Worm (Caenorhabditis elegans): ENCODE measurements around the gene trpl-2.

The trpl-2 gene

DNA sequence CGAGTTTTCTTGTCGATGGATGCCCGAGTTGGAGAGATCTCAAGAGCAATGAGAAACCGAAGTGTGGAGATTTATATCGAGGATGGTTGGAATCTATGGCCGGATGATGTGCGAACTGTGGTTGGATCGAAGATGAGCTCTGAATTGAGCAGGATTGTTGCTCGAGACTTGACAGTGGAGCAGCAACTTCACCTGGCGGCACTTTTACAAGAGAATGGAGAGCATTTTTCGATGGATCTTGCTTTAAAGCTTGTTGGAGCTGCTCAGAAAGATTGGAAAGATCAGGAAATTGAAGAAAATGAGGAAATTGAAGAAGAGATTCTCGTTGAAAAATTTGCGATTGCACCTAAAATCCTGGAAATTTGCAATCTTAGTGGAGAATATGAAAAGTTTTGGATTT, 42.7 kb downstream of the trpl-2 start:
- no peak for TF ChIP-seq eyg-1 (tag; optimal IDR thresholded peaks at IDR 0.05)
- no peak for TF ChIP-seq che-1 (tag; optimal IDR thresholded peaks at IDR 0.05)
- no peak for TF ChIP-seq pag-3 (tag; optimal IDR thresholded peaks at IDR 0.05; ENCODE audit: borderline replicate concordance)
- TF ChIP-seq dmd-4 (tag; optimal IDR thresholded peaks at IDR 0.05; ENCODE audit: borderline replicate concordance) = no peak
- TF ChIP-seq F13H6.1 (tag; optimal IDR thresholded peaks at IDR 0.05) = no peak
- no peak for TF ChIP-seq nfya-1 (tag; optimal IDR thresholded peaks at IDR 0.05)
- no peak for TF ChIP-seq ceh-30 (tag; optimal IDR thresholded peaks at IDR 0.05)
- no peak for TF ChIP-seq lim-6 (tag; optimal IDR thresholded peaks at IDR 0.05)
- no peak for TF ChIP-seq fax-1 (tag; optimal IDR thresholded peaks at IDR 0.05)
- no peak for TF ChIP-seq syd-9 (tag; optimal IDR thresholded peaks at IDR 0.05)
- TF ChIP-seq sox-2 (GFP tag; IDR thresholded peaks at IDR 0.05) = no peak
- no peak for TF ChIP-seq ceh-18 (tag; optimal IDR thresholded peaks at IDR 0.05)
- TF ChIP-seq elt-4 (tag; optimal IDR thresholded peaks at IDR 0.05) = no peak
- no peak for TF ChIP-seq hlh-6 (tag; optimal IDR thresholded peaks at IDR 0.05)
- no peak for TF ChIP-seq pat-9 (tag; optimal IDR thresholded peaks at IDR 0.05)
- no peak for TF ChIP-seq unc-55 (GFP tag; optimal IDR thresholded peaks at IDR 0.05)
- no peak for TF ChIP-seq hlh-15 (tag; optimal IDR thresholded peaks at IDR 0.05)
- TF ChIP-seq pha-2 (tag; optimal IDR thresholded peaks at IDR 0.05) = no peak
- no peak for TF ChIP-seq mec-3 (tag; optimal IDR thresholded peaks at IDR 0.05; ENCODE audit: borderline replicate concordance)
